Fruit fly (Drosophila melanogaster) whole organism: Measurements from ENCODE around the gene fy.

Experiments
- CG8478 ChIP-seq: fragments of >200 bp; optimal IDR thresholded peaks from 2 replicates; lab custom pipeline; 2018; ENCODE audit warnings: inconsistent platforms
- Dll ChIP-seq: fragments of >200 bp; optimal IDR thresholded peaks from 2 replicates; lab custom pipeline; 2017
- EcR ChIP-seq, 2 experiments: fragments of >200 bp; optimal IDR thresholded peaks; 2 replicates each; lab custom pipeline; 2017; ENCODE audit warnings: missing biosample characterization in 2 of 2, missing genetic modification characterization in 2 of 2, missing genetic modification reagents in 2 of 2
- pan ChIP-seq: fragments of >200 bp; optimal IDR thresholded peaks from 2 replicates; lab custom pipeline; 2017
- psq ChIP-seq: fragments of >200 bp; optimal IDR thresholded peaks from 2 replicates; lab custom pipeline; 2017
- usp ChIP-seq: fragments of >200 bp; optimal IDR thresholded peaks from 2 replicates; lab custom pipeline; 2017; ENCODE audit warnings: missing biosample characterization, missing genetic modification characterization, mixed read lengths

- TF ChIP-seq EcR (GFP tag; optimal IDR thresholded peaks at IDR 0.05; lab: Kevin White, UChicago) = no peak
- no peak for TF ChIP-seq CG8478 (lab: Kevin White, UChicago)
- TF ChIP-seq psq (lab: Kevin White, UChicago) = no peak
- TF ChIP-seq Dll (lab: Kevin White, UChicago) = no peak
- TF ChIP-seq pan (lab: Kevin White, UChicago) = no peak
- no peak for TF ChIP-seq usp (GFP tag; lab: Kevin White, UChicago)
Observed at dm6 chr2L:8426801-8427200, 23.7 kb upstream of the fy start.
